Worm (Caenorhabditis elegans): ENCODE data around the gene ccf-1.

DNA sequence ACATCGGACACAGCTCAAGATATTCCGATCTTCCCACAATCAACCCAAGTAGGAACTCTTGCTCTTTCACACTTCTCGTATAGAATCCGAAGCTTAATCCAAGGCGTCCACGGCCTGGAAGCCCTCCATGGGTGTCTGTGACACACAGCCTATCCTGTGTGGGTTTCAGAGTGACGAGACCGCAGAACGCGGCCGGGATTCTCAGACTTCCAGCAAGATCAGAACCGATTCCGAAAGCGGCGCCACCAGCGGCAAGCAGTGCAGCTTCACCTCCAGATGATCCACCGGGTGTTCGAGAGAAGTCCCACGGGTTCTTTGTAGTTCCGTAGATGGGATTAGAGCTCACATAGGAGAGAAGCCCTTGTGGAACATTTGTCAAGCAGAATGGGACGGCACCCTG lies 17.3 kb downstream of the ccf-1 start:
- TF ChIP-seq snpc-4 (tag; optimal IDR thresholded peaks at IDR 0.05): no peak
- no peak for TF ChIP-seq fkh-10 (GFP tag; optimal IDR thresholded peaks at IDR 0.05)
- TF ChIP-seq lin-14 (GFP tag; optimal IDR thresholded peaks at IDR 0.05): no peak
- TF ChIP-seq sup-37 (GFP tag; optimal IDR thresholded peaks at IDR 0.05): no peak
- TF ChIP-seq zag-1 (tag; optimal IDR thresholded peaks at IDR 0.05): no peak
- no peak for TF ChIP-seq lin-13 (GFP tag; optimal IDR thresholded peaks at IDR 0.05)
- no peak for TF ChIP-seq ztf-4 (tag; optimal IDR thresholded peaks at IDR 0.05)

Measured in whole organism, L1 larva.